Fruit fly (Drosophila melanogaster) whole organism, embryonic: Measurements from ENCODE around the gene His3.3B.

Experiments
- Blimp-1 ChIP-seq: fragments of 200-800 bp; sonication (Bioruptor generic); optimal IDR thresholded peaks from 3 replicates; lab custom pipeline; 2018; ENCODE audit warnings: missing biosample characterization, missing genetic modification characterization, mild to moderate bottlenecking, moderate library complexity, missing genetic modification reagents
- CG12071 ChIP-seq: fragments of 200-800 bp; sonication (Bioruptor generic); optimal IDR thresholded peaks from 3 replicates; lab custom pipeline; 2018; ENCODE audit warnings: missing biosample characterization, mild to moderate bottlenecking, missing genetic modification characterization
- CG12155 ChIP-seq: fragments of 200-800 bp; sonication (Bioruptor generic); optimal IDR thresholded peaks from 3 replicates; lab custom pipeline; 2016; ENCODE audit warnings: missing biosample characterization, missing genetic modification characterization
- CG13894 ChIP-seq: fragments of 200-800 bp; sonication (Bioruptor generic); optimal IDR thresholded peaks from 3 replicates; lab custom pipeline; 2018; ENCODE audit warnings: missing biosample characterization, mild to moderate bottlenecking, missing genetic modification characterization, moderate library complexity
- CG1602 ChIP-seq: fragments of 200-800 bp; sonication (Bioruptor generic); optimal IDR thresholded peaks from 3 replicates; lab custom pipeline; 2016; ENCODE audit warnings: missing biosample characterization, missing genetic modification characterization
- CG16779 ChIP-seq: fragments of 200-800 bp; sonication (Bioruptor generic); IDR thresholded peaks from 2 replicates; pipeline ENCODE4 v1.3.6; 2022; ENCODE audit warnings: missing biosample characterization, missing genetic modification characterization
- CG17568 ChIP-seq: fragments of 200-800 bp; sonication (Bioruptor generic); optimal IDR thresholded peaks from 2 replicates; lab custom pipeline; 2018; ENCODE audit warnings: missing biosample characterization, mild to moderate bottlenecking, missing genetic modification characterization, moderate library complexity
- CG2116 ChIP-seq: fragments of 200-800 bp; sonication (Bioruptor generic); optimal IDR thresholded peaks from 3 replicates; lab custom pipeline; 2018; ENCODE audit warnings: missing biosample characterization, mild to moderate bottlenecking, missing genetic modification characterization
- CG2199 ChIP-seq: fragments of 200-800 bp; sonication (Bioruptor generic); IDR thresholded peaks from 3 replicates; pipeline ENCODE4 v1.3.6; 2022; ENCODE audit warnings: missing biosample characterization, missing genetic modification characterization
- CG32532 ChIP-seq: fragments of 200-800 bp; sonication (Bioruptor generic); IDR thresholded peaks from 2 replicates; pipeline ENCODE4 v1.3.6; 2022; ENCODE audit warnings: missing biosample characterization, missing genetic modification characterization
- CG32767 ChIP-seq: fragments of 200-800 bp; sonication (Bioruptor generic); IDR thresholded peaks from 2 replicates; pipeline ENCODE4 v1.3.6; 2022; ENCODE audit warnings: missing biosample characterization, missing genetic modification characterization
- CG3847 ChIP-seq: fragments of 200-800 bp; sonication (Bioruptor generic); IDR thresholded peaks from 2 replicates; pipeline ENCODE4 v1.3.6; 2022; ENCODE audit warnings: missing biosample characterization, missing genetic modification characterization
- CG4707 ChIP-seq: fragments of 200-800 bp; sonication (Bioruptor generic); optimal IDR thresholded peaks from 2 replicates; lab custom pipeline; 2018; ENCODE audit warnings: missing biosample characterization, mild to moderate bottlenecking, missing genetic modification characterization, moderate library complexity
- CG4854 ChIP-seq: fragments of 200-800 bp; sonication (Bioruptor generic); optimal IDR thresholded peaks from 2 replicates; lab custom pipeline; 2016; ENCODE audit warnings: missing biosample characterization, missing genetic modification characterization, inconsistent platforms
- CG5180 ChIP-seq: fragments of 200-800 bp; sonication (Bioruptor generic); optimal IDR thresholded peaks from 3 replicates; lab custom pipeline; 2017; ENCODE audit warnings: missing biosample characterization, missing genetic modification characterization, mild to moderate bottlenecking, moderate library complexity, missing genetic modification reagents
- CG6175 ChIP-seq: fragments of 200-800 bp; sonication (Bioruptor generic); IDR thresholded peaks from 3 replicates; pipeline ENCODE4 v1.3.6; 2022; ENCODE audit warnings: missing biosample characterization, missing genetic modification characterization
- CG6683 ChIP-seq: fragments of 200-800 bp; sonication (Bioruptor generic); optimal IDR thresholded peaks from 2 replicates; lab custom pipeline; 2017; ENCODE audit warnings: missing biosample characterization, mild to moderate bottlenecking, missing genetic modification characterization, missing genetic modification reagents
- CG7987 ChIP-seq: fragments of 200-800 bp; sonication (Bioruptor generic); optimal IDR thresholded peaks from 2 replicates; lab custom pipeline; 2018; ENCODE audit warnings: missing biosample characterization, mild to moderate bottlenecking, missing genetic modification characterization, moderate library complexity
- CG8089 ChIP-seq: fragments of 200-800 bp; sonication (Bioruptor generic); optimal IDR thresholded peaks from 3 replicates; lab custom pipeline; 2016; ENCODE audit warnings: missing biosample characterization, missing genetic modification characterization
- Camta ChIP-seq: fragments of 200-800 bp; sonication (Bioruptor generic); optimal IDR thresholded peaks from 2 replicates; lab custom pipeline; 2016; ENCODE audit warnings: missing biosample characterization, missing genetic modification characterization
- CoRest ChIP-seq: fragments of 200-800 bp; sonication (Bioruptor generic); optimal IDR thresholded peaks from 3 replicates; lab custom pipeline; 2018; ENCODE audit warnings: missing biosample characterization, mild to moderate bottlenecking, missing genetic modification characterization, moderate library complexity
- CrebB ChIP-seq: fragments of 200-800 bp; sonication (Bioruptor generic); optimal IDR thresholded peaks from 3 replicates; lab custom pipeline; 2018; ENCODE audit warnings: missing biosample characterization, mild to moderate bottlenecking, missing genetic modification characterization
- Dbx ChIP-seq: fragments of 200-800 bp; sonication (Bioruptor generic); IDR thresholded peaks from 3 replicates; pipeline ENCODE4 v1.3.6; 2022; ENCODE audit warnings: missing biosample characterization, missing genetic modification characterization
- Dek ChIP-seq: fragments of 200-800 bp; sonication (Bioruptor generic); optimal IDR thresholded peaks from 3 replicates; lab custom pipeline; 2019; ENCODE audit warnings: missing biosample characterization, mild to moderate bottlenecking, missing genetic modification characterization, moderate library complexity
- Dfd ChIP-seq, 2 experiments: fragments of >200 bp; optimal IDR thresholded peaks; 2 replicates each; lab custom pipeline; 2017; ENCODE audit warnings: missing biosample characterization in 2 of 2, missing genetic modification characterization in 2 of 2
- Ets65A ChIP-seq: fragments of 200-800 bp; sonication (Bioruptor generic); peaks from one replicate; lab custom pipeline; 2016; ENCODE audit warnings: missing biosample characterization, missing genetic modification characterization
- H2.0 ChIP-seq: fragments of 200-800 bp; sonication (Bioruptor generic); IDR thresholded peaks from 2 replicates; pipeline ENCODE4 v1.3.6; 2022; ENCODE audit warnings: missing biosample characterization, missing genetic modification characterization
- HHEX ChIP-seq: fragments of 200-800 bp; sonication (Bioruptor generic); optimal IDR thresholded peaks from 3 replicates; lab custom pipeline; 2017; ENCODE audit warnings: missing biosample characterization, mild to moderate bottlenecking, missing genetic modification characterization, missing genetic modification reagents
- Mrtf ChIP-seq: fragments of 200-800 bp; sonication (Bioruptor generic); IDR thresholded peaks from 3 replicates; pipeline ENCODE4 v1.3.6; 2022; ENCODE audit warnings: missing biosample characterization, missing genetic modification characterization
- Myb ChIP-seq: fragments of 200-800 bp; sonication (Bioruptor generic); optimal IDR thresholded peaks from 2 replicates; lab custom pipeline; 2016; ENCODE audit warnings: missing biosample characterization, missing genetic modification characterization
- NFAT ChIP-seq: fragments of 200-800 bp; sonication (Bioruptor generic); IDR thresholded peaks from 2 replicates; pipeline ENCODE4 v1.3.6; 2022; ENCODE audit warnings: missing biosample characterization, missing genetic modification characterization
- TFAM ChIP-seq: fragments of 200-800 bp; sonication (Bioruptor generic); optimal IDR thresholded peaks from 2 replicates; lab custom pipeline; 2017; ENCODE audit warnings: missing biosample characterization, missing genetic modification characterization, inconsistent platforms
- Xrp1 ChIP-seq: fragments of 200-800 bp; sonication (Bioruptor generic); IDR thresholded peaks from 2 replicates; pipeline ENCODE4 v1.3.6; 2022; ENCODE audit warnings: missing biosample characterization, missing genetic modification characterization
- bbx ChIP-seq: fragments of 200-800 bp; sonication (Bioruptor generic); IDR thresholded peaks from 2 replicates; pipeline ENCODE4 v1.3.6; 2022; ENCODE audit warnings: missing biosample characterization, missing genetic modification characterization; ENCODE audit not compliant: partially characterized antibody
- chm ChIP-seq: fragments of 200-800 bp; sonication (Bioruptor generic); IDR thresholded peaks from 2 replicates; pipeline ENCODE4 v1.3.6; 2022; ENCODE audit warnings: missing biosample characterization, missing genetic modification characterization
- dati ChIP-seq: fragments of 200-800 bp; sonication (Bioruptor generic); IDR thresholded peaks from 2 replicates; pipeline ENCODE4 v1.3.6; 2022; ENCODE audit warnings: missing biosample characterization, missing genetic modification characterization
- emc ChIP-seq: fragments of 200-800 bp; sonication (Bioruptor generic); optimal IDR thresholded peaks from 2 replicates; lab custom pipeline; 2016; ENCODE audit warnings: missing biosample characterization, missing genetic modification characterization
- fd64A ChIP-seq: fragments of 200-800 bp; sonication (Bioruptor generic); optimal IDR thresholded peaks from 3 replicates; lab custom pipeline; 2018; ENCODE audit warnings: missing biosample characterization, mild to moderate bottlenecking, missing genetic modification characterization
- ftz-f1 ChIP-seq: fragments of 200-800 bp; sonication (Bioruptor generic); optimal IDR thresholded peaks from 2 replicates; lab custom pipeline; 2016; ENCODE audit warnings: missing biosample characterization, missing genetic modification characterization
- kay ChIP-seq: fragments of 200-800 bp; sonication (Bioruptor generic); optimal IDR thresholded peaks from 2 replicates; lab custom pipeline; 2016; ENCODE audit warnings: missing biosample characterization, missing genetic modification characterization
- maf-S ChIP-seq: fragments of 200-800 bp; sonication (Bioruptor generic); optimal IDR thresholded peaks from 2 replicates; lab custom pipeline; 2016; ENCODE audit warnings: missing biosample characterization, missing genetic modification characterization
- nau ChIP-seq: fragments of 200-800 bp; sonication (Bioruptor generic); optimal IDR thresholded peaks from 3 replicates; lab custom pipeline; 2017; ENCODE audit warnings: missing biosample characterization, mild to moderate bottlenecking, missing genetic modification characterization, missing genetic modification reagents
- oc ChIP-seq: fragments of 200-800 bp; sonication (Bioruptor generic); optimal IDR thresholded peaks from 2 replicates; lab custom pipeline; 2018; ENCODE audit warnings: missing biosample characterization, mild to moderate bottlenecking, missing genetic modification characterization, moderate library complexity
- phol ChIP-seq: fragments of 200-800 bp; sonication (Bioruptor generic); optimal IDR thresholded peaks from 3 replicates; lab custom pipeline; 2018; ENCODE audit warnings: missing biosample characterization, mild to moderate bottlenecking, missing genetic modification characterization, moderate library complexity
- sna ChIP-seq: fragments of 200-800 bp; sonication (Bioruptor generic); IDR thresholded peaks from 2 replicates; pipeline ENCODE4 v1.3.6; 2022; ENCODE audit warnings: missing biosample characterization, missing genetic modification characterization; ENCODE audit not compliant: partially characterized antibody
- tio ChIP-seq: fragments of 200-800 bp; sonication (Bioruptor generic); optimal IDR thresholded peaks from 2 replicates; lab custom pipeline; 2017; ENCODE audit warnings: missing biosample characterization, missing genetic modification characterization, inconsistent platforms
- vfl ChIP-seq: fragments of 200-800 bp; sonication (Bioruptor generic); optimal IDR thresholded peaks from 2 replicates; lab custom pipeline; 2016; ENCODE audit warnings: missing biosample characterization, missing genetic modification characterization
- wor ChIP-seq: fragments of 200-800 bp; sonication (Bioruptor generic); IDR thresholded peaks from 2 replicates; pipeline ENCODE4 v1.3.6; 2022; ENCODE audit warnings: missing biosample characterization, missing genetic modification characterization
- z ChIP-seq: fragments of 200-800 bp; sonication (Bioruptor generic); IDR thresholded peaks from 3 replicates; pipeline ENCODE4 v1.3.6; 2022; ENCODE audit warnings: missing biosample characterization, missing genetic modification characterization
- zfh2 ChIP-seq: fragments of 200-800 bp; sonication (Bioruptor generic); optimal IDR thresholded peaks from 2 replicates; lab custom pipeline; 2016; ENCODE audit warnings: missing biosample characterization, missing genetic modification characterization

His3.3B gene

DNA sequence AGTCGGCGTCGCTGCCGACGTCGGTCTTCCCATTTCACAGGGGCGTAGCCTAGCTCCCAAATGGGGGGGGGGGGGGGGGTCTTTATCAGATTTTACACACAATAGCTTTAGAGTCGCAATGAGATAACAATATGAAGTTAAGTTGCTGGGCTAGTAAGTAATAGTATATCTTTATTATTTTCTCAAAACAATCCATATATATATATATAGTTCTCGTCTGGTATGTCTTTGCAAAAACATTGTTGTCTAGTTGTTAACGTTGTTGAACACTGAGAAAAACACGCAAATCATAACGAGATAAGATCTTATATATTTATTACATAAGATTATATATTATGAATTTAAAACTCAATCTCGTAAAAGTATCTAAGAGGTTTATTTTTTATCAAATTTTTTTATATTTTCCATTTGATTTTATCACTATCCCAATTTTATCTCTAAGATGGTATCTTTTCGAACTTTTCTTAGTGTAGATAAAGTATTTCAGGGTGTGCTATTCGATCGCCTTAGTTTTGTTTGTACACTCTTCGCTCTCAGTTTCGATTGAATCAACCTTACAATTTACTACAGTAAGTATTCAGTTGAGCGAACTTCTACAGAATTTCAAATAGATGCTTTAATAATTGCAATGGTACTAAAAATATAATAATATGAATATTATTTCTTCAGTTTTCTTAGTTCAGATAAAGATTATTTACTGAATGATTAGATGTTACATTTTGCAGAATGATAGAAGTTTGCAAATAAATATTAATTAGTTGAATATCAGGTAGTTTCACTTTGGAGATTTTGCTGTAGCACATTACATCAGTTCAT, 45.6 kb upstream of the His3.3B start (continued):
- peak; percentile 51 for TF ChIP-seq Blimp-1 (GFP tag; lab: Kevin White, UChicago)
- no peak for TF ChIP-seq tio (GFP tag; lab: Kevin White, UChicago)
- TF ChIP-seq CG32767 (GFP tag; lab: Robert Waterston, UW), result no peak
- TF ChIP-seq HHEX (GFP tag; lab: Kevin White, UChicago), result peak; percentile 86
- TF ChIP-seq CG17568 (GFP tag; lab: Kevin White, UChicago), result peak; percentile 36
- TF ChIP-seq z (GFP tag; lab: Robert Waterston, UW), result no peak
- TF ChIP-seq CG4854, result no peak
- peak; percentile 58; the same call in 1 of the 2 replicates for TF ChIP-seq chm (GFP tag; lab: Robert Waterston, UW)
- peak; percentile 76 for TF ChIP-seq CoRest
- TF ChIP-seq Xrp1 (GFP tag; lab: Robert Waterston, UW), result peak; percentile 63
- peak; percentile 38 for TF ChIP-seq CrebB (tag; lab: Kevin White, UChicago)
- TF ChIP-seq Dbx (GFP tag; lab: Robert Waterston, UW), result peak; percentile 94
- TF ChIP-seq Dfd (GFP tag; optimal IDR thresholded peaks at IDR 0.05; lab: Kevin White, UChicago), result no peak
- TF ChIP-seq H2.0 (GFP tag; lab: Robert Waterston, UW), result peak; percentile 75; the same call in 1 of the 2 replicates
- TF ChIP-seq Camta (GFP tag; lab: Kevin White, UChicago), result no peak
- TF ChIP-seq CG3847 (GFP tag; lab: Robert Waterston, UW), result peak; percentile 90
- TF ChIP-seq fd64A (GFP tag; lab: Kevin White, UChicago), result no peak
- no peak for TF ChIP-seq kay
- no peak for TF ChIP-seq wor (GFP tag; lab: Robert Waterston, UW)
- TF ChIP-seq CG7987, result peak; percentile 71
- peak; percentile 25 for TF ChIP-seq maf-S (GFP tag; lab: Kevin White, UChicago)
- peak; percentile 82 for TF ChIP-seq CG6175 (GFP tag; lab: Robert Waterston, UW)
- TF ChIP-seq CG32532 (GFP tag; lab: Robert Waterston, UW), result peak; percentile 94
- TF ChIP-seq CG12071, result peak; percentile 60
- TF ChIP-seq zfh2 (GFP tag; lab: Kevin White, UChicago), result peak; percentile 40
- TF ChIP-seq TFAM, result no peak
- TF ChIP-seq CG2199 (GFP tag; lab: Robert Waterston, UW), result no peak
- no peak for TF ChIP-seq CG4707 (GFP tag; lab: Kevin White, UChicago)
- TF ChIP-seq sna (GFP tag; lab: Robert Waterston, UW), result no peak
- no peak for TF ChIP-seq CG1602 (GFP tag; lab: Kevin White, UChicago)
- TF ChIP-seq CG13894, result peak; percentile 82
- TF ChIP-seq Mrtf (GFP tag; lab: Robert Waterston, UW), result peak; percentile 81; the same call in 2 of the 3 replicates
- TF ChIP-seq CG12155 (GFP tag; lab: Kevin White, UChicago), result peak; percentile 19
- peak; percentile 52 for TF ChIP-seq phol (tag; lab: Kevin White, UChicago)
- TF ChIP-seq CG8089 (GFP tag; lab: Kevin White, UChicago), result no peak
- peak; percentile 82 for TF ChIP-seq Dek (tag; lab: Kevin White, UChicago)
- TF ChIP-seq vfl, result no peak
- TF ChIP-seq emc (GFP tag; lab: Kevin White, UChicago), result no peak
- TF ChIP-seq nau (GFP tag; lab: Kevin White, UChicago), result no peak
- TF ChIP-seq bbx, result no peak
- TF ChIP-seq Ets65A (GFP tag; lab: Kevin White, UChicago), result no peak
- peak; percentile 28 for TF ChIP-seq Myb (GFP tag; lab: Kevin White, UChicago)
- TF ChIP-seq CG2116 (GFP tag; lab: Kevin White, UChicago), result no peak
- peak; percentile 68 for TF ChIP-seq CG6683 (GFP tag; lab: Kevin White, UChicago)
- TF ChIP-seq CG5180 (GFP tag; lab: Kevin White, UChicago), result peak; percentile 18
- TF ChIP-seq NFAT (GFP tag; lab: Robert Waterston, UW), result peak; percentile 96
- no peak for TF ChIP-seq oc
- TF ChIP-seq CG16779, result peak; percentile 92
- no peak for TF ChIP-seq dati (GFP tag; lab: Robert Waterston, UW)
- no peak for TF ChIP-seq ftz-f1 (GFP tag; lab: Kevin White, UChicago)
